Worm (Caenorhabditis elegans) whole organism, young adult: ENCODE measurements around the gene cpna-5.

ENCODE experiments used
- F37B4.10 ChIP-seq: fragments of 200-800 bp; sonication (Bioruptor generic); IDR thresholded peaks from 2 replicates; pipeline ENCODE4 v1.3.6; 2022; ENCODE audit warnings: missing genetic modification characterization, missing compliant biosample characterization
- F49E8.2 ChIP-seq: sonication (generic microtip); optimal IDR thresholded peaks from 3 replicates; lab custom pipeline; 2017; ENCODE audit warnings: missing genetic modification characterization, mild to moderate bottlenecking, missing compliant biosample characterization, antibody characterized with exemption, moderate library complexity; ENCODE audit not compliant: insufficient read depth
- hmg-1.2 ChIP-seq: fragments of 200-800 bp; sonication (Bioruptor generic); IDR thresholded peaks from 2 replicates; pipeline ENCODE4 v1.3.6; 2022; ENCODE audit warnings: missing genetic modification reagents, missing genetic modification characterization, missing compliant biosample characterization
- nhr-90 ChIP-seq: sonication (generic microtip); optimal IDR thresholded peaks from 2 replicates; lab custom pipeline; 2016; ENCODE audit warnings: missing genotype, mild to moderate bottlenecking, missing genetic modification characterization, missing compliant biosample characterization
- snpc-4 ChIP-seq, 5 experiments: fragments of 150-350 bp in 1 of 5; sonication (generic microtip) in 4 of 5; optimal IDR thresholded peaks; 2 replicates each; lab custom pipeline; 2014 to 2018; ENCODE audit warnings: missing genetic modification characterization in 5 of 5, missing biosample characterization in 3 of 5, antibody characterized with exemption in 2 of 5, mild to moderate bottlenecking in 2 of 5, missing compliant biosample characterization in 2 of 5, missing genotype in 2 of 5, moderate library complexity in 2 of 5, missing genetic modification reagents in 1 of 5
- sptf-2 ChIP-seq: fragments of 200-800 bp; sonication (Bioruptor generic); optimal IDR thresholded peaks from 2 replicates; lab custom pipeline; 2018; ENCODE audit warnings: mild to moderate bottlenecking, missing genetic modification characterization, missing compliant biosample characterization
- unc-130 ChIP-seq: sonication (generic microtip); optimal IDR thresholded peaks from 2 replicates; lab custom pipeline; 2016; ENCODE audit warnings: missing genetic modification reagents, missing genetic modification characterization, missing compliant biosample characterization
- unc-62 ChIP-seq: fragments of 150-350 bp; optimal IDR thresholded peaks from 2 replicates; lab custom pipeline; 2014; ENCODE audit warnings: missing biosample characterization, missing genetic modification reagents, missing genetic modification characterization

DNA sequence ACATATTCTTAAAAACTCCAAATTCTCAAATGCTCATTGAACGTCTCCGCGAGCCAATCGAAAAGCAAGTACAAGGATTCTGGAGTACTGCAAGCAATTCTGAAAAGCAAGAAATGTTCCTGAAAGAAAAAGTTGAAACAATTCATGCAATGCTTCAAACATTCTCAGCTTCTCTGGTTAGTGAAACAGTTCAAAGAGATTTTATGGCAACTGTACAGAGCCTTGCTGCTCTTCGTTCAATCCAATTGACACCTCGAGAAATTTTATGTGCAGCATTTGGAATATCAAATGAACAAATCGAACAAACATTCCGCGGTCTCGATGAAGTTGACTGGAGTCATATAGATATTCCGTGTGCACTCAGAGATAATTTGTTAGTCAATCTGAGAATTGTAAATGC, 18.3 kb upstream of the cpna-5 start:
- TF ChIP-seq nhr-90 (tag; lab: Kevin White, UChicago) (no peak), unc-62 (GFP tag; lab: Kevin White, UChicago) (no peak), unc-130 (GFP tag; lab: Kevin White, UChicago) (no peak), snpc-4 (GFP tag; optimal IDR thresholded peaks at IDR 0.05; lab: Kevin White, UChicago) (no peak), snpc-4 (tag; optimal IDR thresholded peaks at IDR 0.05; lab: Kevin White, UChicago) (no peak), F49E8.2 (tag; lab: Kevin White, UChicago) (no peak), sptf-2 (GFP tag; lab: Kevin White, UChicago) (no peak), F37B4.10 (GFP tag; lab: Robert Waterston, UW) (no peak), hmg-1.2 (GFP tag; lab: Robert Waterston, UW) (no peak)
